Worm (Caenorhabditis elegans): ENCODE data around the gene Y38F1A.4.

Gene Y38F1A.4

DNA sequence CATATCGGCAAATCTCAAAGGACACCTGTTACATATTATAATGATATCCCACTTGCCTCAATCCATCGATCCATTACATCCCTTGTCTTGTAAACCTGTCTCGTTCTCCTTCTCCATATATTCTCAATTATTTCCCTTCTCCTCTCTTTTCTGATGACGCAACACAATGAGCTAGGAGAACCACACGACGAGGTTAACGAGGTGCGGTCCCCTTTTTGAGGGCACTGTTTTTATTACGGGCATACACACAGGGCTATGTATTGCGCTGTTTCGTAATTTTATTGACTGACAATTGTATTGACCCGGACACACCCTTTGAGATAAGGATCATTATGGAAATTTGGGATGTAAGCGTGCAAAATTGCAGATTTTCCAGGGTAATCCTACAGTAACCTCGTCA lies 9.1 kb upstream of the Y38F1A.4 start:
- TF ChIP-seq zip-8 (tag; optimal IDR thresholded peaks at IDR 0.05) (peak; percentile 96), lin-32 (GFP tag; optimal IDR thresholded peaks at IDR 0.05) (no peak), nhr-2 (tag; optimal IDR thresholded peaks at IDR 0.05) (peak; percentile 99), nhr-237 (tag; optimal IDR thresholded peaks at IDR 0.05) (no peak), lsy-2 (tag; optimal IDR thresholded peaks at IDR 0.05) (no peak), nhr-76 (tag; optimal IDR thresholded peaks at IDR 0.05) (no peak), bed-3 (GFP tag; optimal IDR thresholded peaks at IDR 0.05) (no peak), unc-62 (GFP tag; optimal IDR thresholded peaks at IDR 0.05) (peak; percentile 46), ceh-83 (GFP tag; optimal IDR thresholded peaks at IDR 0.05) (peak; percentile 23), elt-1 (tag; optimal IDR thresholded peaks at IDR 0.05; ENCODE audit: borderline replicate concordance, insufficient read depth) (no peak), ham-2 (GFP tag; optimal IDR thresholded peaks at IDR 0.05) (no peak), pha-4 (tag; optimal IDR thresholded peaks at IDR 0.05) (no peak), ceh-43 (GFP tag; optimal IDR thresholded peaks at IDR 0.05) (no peak)

DNA sequence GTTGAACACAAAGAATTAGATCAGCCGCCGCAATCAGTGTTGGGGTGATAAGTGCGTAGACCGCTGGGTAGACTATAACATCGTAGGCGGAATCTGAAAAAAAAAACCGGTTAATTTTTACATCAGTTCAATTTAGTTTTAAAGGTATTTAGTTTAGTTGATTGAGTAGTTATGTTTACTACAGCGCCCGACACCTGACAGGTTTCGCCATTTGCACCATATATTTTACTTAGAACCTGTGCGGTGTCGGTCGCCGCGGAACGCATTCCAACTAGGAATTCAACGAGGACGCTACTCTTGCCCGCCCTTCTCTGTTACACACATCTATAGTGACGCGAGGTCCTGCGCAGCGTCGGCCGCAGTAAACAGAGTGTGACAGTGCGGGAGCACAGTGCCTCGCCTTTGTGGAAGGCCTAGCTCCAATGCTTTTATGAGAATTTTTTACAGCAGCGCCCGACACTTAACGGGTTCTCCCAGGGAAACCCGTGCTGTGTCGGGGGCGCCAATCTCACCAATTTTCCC lies 1.0 kb downstream of the Y38F1A.4 start:
- no peak for TF ChIP-seq mep-1 (tag; optimal IDR thresholded peaks at IDR 0.05)
- TF ChIP-seq ceh-83 (GFP tag; optimal IDR thresholded peaks at IDR 0.05): peak; percentile 56
- no peak for TF ChIP-seq sem-2 (GFP tag; optimal IDR thresholded peaks at IDR 0.05)

DNA sequence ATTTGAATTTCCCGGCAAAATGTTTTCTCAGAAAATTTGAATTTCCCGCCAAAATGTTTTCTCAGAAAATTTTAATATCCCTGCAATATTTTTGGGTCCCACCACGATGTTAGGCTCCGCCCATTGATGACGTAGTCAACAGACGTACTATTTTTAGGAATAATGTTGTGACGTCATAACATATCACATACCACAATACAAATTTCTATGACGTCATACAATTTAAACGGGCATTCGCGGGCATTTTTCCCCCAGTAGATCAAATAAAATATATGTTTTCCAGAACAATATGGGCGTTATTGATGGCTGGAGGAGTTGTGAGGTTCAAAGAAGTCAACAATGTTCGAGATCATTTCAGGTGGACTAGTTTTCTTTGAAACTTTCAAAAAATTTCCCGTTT lies 3.2 kb downstream of the Y38F1A.4 start:
- peak; percentile 100 for TF ChIP-seq zip-8 (tag; optimal IDR thresholded peaks at IDR 0.05)
- TF ChIP-seq ces-1 (GFP tag; optimal IDR thresholded peaks at IDR 0.05): no peak

DNA sequence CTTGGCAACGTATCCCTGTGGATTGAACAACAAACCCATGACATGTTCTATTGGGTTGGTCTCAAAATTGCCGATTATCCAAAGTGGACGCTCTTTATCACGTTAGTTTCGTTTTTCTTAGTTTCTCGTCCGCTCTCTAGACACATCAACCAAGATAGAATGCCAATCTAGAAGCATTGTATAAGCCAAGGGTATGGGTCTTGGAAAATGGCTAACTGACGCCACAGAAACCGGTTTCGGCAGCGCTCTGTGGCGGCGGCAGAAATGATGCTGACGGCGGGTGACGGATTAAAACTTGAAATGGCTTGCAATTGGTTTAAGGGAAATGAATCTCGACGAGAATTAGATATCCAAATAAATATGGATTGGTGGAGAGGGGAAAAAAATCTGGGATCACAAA lies 3.9 kb downstream of the Y38F1A.4 start:
- no peak for TF ChIP-seq drap-1 (GFP tag; optimal IDR thresholded peaks at IDR 0.05)

DNA sequence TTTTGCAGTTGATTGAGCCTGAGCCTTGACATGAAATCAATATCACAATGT lies 4.2 kb downstream of the Y38F1A.4 start, which contains the start of gene ptr-18:
Gene ptr-18 (plus strand): TSS at position 9 of the 51 bp plus-strand sequence.
- no peak for TF ChIP-seq nhr-237 (tag; optimal IDR thresholded peaks at IDR 0.05)

DNA sequence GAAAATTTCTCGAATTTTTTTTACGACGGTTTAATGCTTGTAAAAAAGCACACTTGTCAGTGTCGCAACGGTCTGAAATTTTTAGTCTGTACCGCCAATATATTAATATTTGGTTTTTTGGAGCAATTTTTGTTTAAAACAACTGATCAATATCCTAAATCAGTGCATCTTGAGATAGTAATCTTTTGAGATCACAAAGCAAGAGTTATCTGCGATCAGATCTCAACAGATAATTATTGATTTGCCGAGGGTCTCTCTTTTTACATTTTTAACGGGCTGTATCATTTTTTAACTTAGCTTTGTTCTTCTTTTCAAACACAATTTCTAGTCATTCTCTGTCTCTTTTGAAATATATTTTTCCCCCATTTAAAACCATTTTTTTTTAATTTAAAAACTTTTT lies 4.4 kb downstream of the Y38F1A.4 start:
- TF ChIP-seq elt-1 (tag; optimal IDR thresholded peaks at IDR 0.05; ENCODE audit: borderline replicate concordance, insufficient read depth) (peak; percentile 90), unc-62 (GFP tag; optimal IDR thresholded peaks at IDR 0.05) (no peak)

DNA sequence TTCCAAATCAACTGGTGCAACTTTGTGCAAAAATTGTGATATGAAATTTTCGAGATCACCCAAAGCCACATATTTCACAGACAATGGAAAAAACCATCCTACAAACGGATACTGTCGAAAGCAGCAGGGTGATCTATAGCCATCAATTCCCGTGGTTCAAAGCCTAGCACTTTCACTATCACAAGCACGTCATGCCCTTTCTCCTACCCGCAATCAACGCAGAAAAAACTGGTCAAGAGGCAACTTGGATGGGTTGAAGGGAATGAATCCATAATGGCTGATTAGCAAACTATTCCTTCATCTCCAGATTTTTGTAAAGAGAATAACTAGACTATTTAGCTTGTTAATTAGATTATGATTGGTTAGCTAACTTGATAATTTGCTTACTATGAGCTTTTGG lies 7.8 kb downstream of the Y38F1A.4 start:
- no peak for TF ChIP-seq elt-3 (tag; optimal IDR thresholded peaks at IDR 0.05)
- TF ChIP-seq ztf-11 (tag; optimal IDR thresholded peaks at IDR 0.05): no peak
- no peak for TF ChIP-seq nhr-237 (tag; optimal IDR thresholded peaks at IDR 0.05)
- no peak for TF ChIP-seq elt-1 (tag; optimal IDR thresholded peaks at IDR 0.05; ENCODE audit: borderline replicate concordance, insufficient read depth)
- no peak for TF ChIP-seq lsy-2 (tag; optimal IDR thresholded peaks at IDR 0.05)
- TF ChIP-seq drap-1 (GFP tag; optimal IDR thresholded peaks at IDR 0.05): no peak

DNA sequence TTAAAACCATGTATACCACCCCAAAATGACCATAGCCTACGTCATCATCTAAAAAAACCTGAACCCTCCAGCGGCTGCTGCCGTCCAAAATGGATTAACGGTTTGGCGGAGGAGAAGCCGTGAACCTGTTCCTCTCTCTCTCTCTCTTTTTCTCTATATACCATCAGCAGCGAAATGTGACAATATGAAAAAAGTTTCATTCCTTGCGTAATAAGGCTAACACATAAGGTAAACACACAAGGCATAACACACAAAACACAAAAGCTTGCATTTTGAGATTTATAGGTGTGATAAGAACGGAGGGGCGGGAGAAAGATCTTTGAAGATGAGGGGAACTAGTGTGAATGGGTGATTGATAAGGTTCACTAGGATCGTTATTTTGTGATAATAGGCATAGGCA lies 8.2 kb downstream of the Y38F1A.4 start:
- TF ChIP-seq mls-2 (tag; optimal IDR thresholded peaks at IDR 0.05) (no peak), pha-4 (tag; optimal IDR thresholded peaks at IDR 0.05) (no peak), sem-2 (GFP tag; optimal IDR thresholded peaks at IDR 0.05) (no peak), ham-2 (GFP tag; optimal IDR thresholded peaks at IDR 0.05) (no peak), ceh-39 (tag; optimal IDR thresholded peaks at IDR 0.05) (no peak), snpc-4 (tag; optimal IDR thresholded peaks at IDR 0.05) (no peak), nhr-12 (tag; optimal IDR thresholded peaks at IDR 0.05) (no peak), lin-32 (GFP tag; optimal IDR thresholded peaks at IDR 0.05) (no peak), unc-39 (tag; optimal IDR thresholded peaks at IDR 0.05) (no peak), bed-3 (GFP tag; optimal IDR thresholded peaks at IDR 0.05) (no peak), blmp-1 (tag; optimal IDR thresholded peaks at IDR 0.05) (no peak), elt-1 (tag; optimal IDR thresholded peaks at IDR 0.05; ENCODE audit: borderline replicate concordance, insufficient read depth) (no peak), mab-5 (tag; optimal IDR thresholded peaks at IDR 0.05) (no peak), ztf-11 (tag; optimal IDR thresholded peaks at IDR 0.05) (no peak), nhr-76 (tag; optimal IDR thresholded peaks at IDR 0.05) (no peak), unc-120 (tag; optimal IDR thresholded peaks at IDR 0.05; ENCODE audit: poor library complexity, severe bottlenecking) (no peak), nhr-2 (tag; optimal IDR thresholded peaks at IDR 0.05) (no peak)
